Worm (Caenorhabditis elegans) whole organism, late embryonic: ENCODE measurements around the gene Y54G9A.5.
A peak's percentile ranks its signal among the peaks of the same experiment; 100 is the strongest.

Experiments used
- C08G9.2 ChIP-seq: sonication (generic microtip); optimal IDR thresholded peaks from 2 replicates; lab custom pipeline; 2016; ENCODE audit warnings: mild to moderate bottlenecking, missing genetic modification characterization, moderate library complexity, missing compliant biosample characterization
- C38D4.7 ChIP-seq: fragments of 200-800 bp; sonication (Bioruptor generic); optimal IDR thresholded peaks from 2 replicates; lab custom pipeline; 2018; ENCODE audit warnings: mild to moderate bottlenecking, missing genetic modification characterization, moderate library complexity, missing compliant biosample characterization
- K02D7.2 ChIP-seq: sonication (generic microtip); optimal IDR thresholded peaks from 2 replicates; lab custom pipeline; 2017; ENCODE audit warnings: mild to moderate bottlenecking, missing genetic modification characterization, missing compliant biosample characterization
- K09A11.1 ChIP-seq: sonication (generic microtip); optimal IDR thresholded peaks from 2 replicates; lab custom pipeline; 2017; ENCODE audit warnings: antibody characterized with exemption, mild to moderate bottlenecking, missing genetic modification characterization, missing compliant biosample characterization; ENCODE audit not compliant: insufficient read depth
- Y22D7AL.16 ChIP-seq: sonication (generic microtip); optimal IDR thresholded peaks from 2 replicates; lab custom pipeline; 2016; ENCODE audit warnings: missing genetic modification characterization, missing compliant biosample characterization
- ahr-1 ChIP-seq: sonication (generic microtip); optimal IDR thresholded peaks from 2 replicates; lab custom pipeline; 2016; ENCODE audit warnings: missing genetic modification characterization, missing compliant biosample characterization
- ceh-2 ChIP-seq: sonication (generic microtip); optimal IDR thresholded peaks from 2 replicates; lab custom pipeline; 2016; ENCODE audit warnings: missing genotype, missing genetic modification characterization, missing compliant biosample characterization
- ceh-22 ChIP-seq: sonication (generic microtip); optimal IDR thresholded peaks from 2 replicates; lab custom pipeline; 2017; ENCODE audit warnings: missing biosample characterization, missing genetic modification characterization
- ceh-31 ChIP-seq: sonication (generic microtip); optimal IDR thresholded peaks from 2 replicates; lab custom pipeline; 2016; ENCODE audit warnings: missing genetic modification characterization, missing compliant biosample characterization
- ceh-34 ChIP-seq: sonication (generic microtip); optimal IDR thresholded peaks from 2 replicates; lab custom pipeline; 2016; ENCODE audit warnings: mild to moderate bottlenecking, missing genetic modification characterization, missing compliant biosample characterization
- ceh-45 ChIP-seq: fragments of 200-800 bp; sonication (Bioruptor generic); IDR thresholded peaks from 2 replicates; pipeline ENCODE4 v1.3.6; 2022; ENCODE audit warnings: missing genetic modification reagents, missing genetic modification characterization, missing compliant biosample characterization
- ceh-48 ChIP-seq: sonication (generic microtip); optimal IDR thresholded peaks from 2 replicates; lab custom pipeline; 2016; ENCODE audit warnings: missing genetic modification characterization, inconsistent platforms, missing compliant biosample characterization
- ceh-9 ChIP-seq: sonication (generic microtip); optimal IDR thresholded peaks from 2 replicates; lab custom pipeline; 2016; ENCODE audit warnings: mild to moderate bottlenecking, missing genetic modification characterization, inconsistent platforms, missing compliant biosample characterization
- dmd-4 ChIP-seq: sonication (generic microtip); optimal IDR thresholded peaks from 2 replicates; lab custom pipeline; 2016; ENCODE audit warnings: borderline replicate concordance, missing genetic modification characterization, missing compliant biosample characterization
- elt-4 ChIP-seq: sonication (generic microtip); optimal IDR thresholded peaks from 2 replicates; lab custom pipeline; 2016; ENCODE audit warnings: missing genetic modification characterization, missing compliant biosample characterization
- ets-4 ChIP-seq: sonication (generic microtip); optimal IDR thresholded peaks from 2 replicates; lab custom pipeline; 2016; ENCODE audit warnings: missing genetic modification characterization, missing compliant biosample characterization
- fkh-6 ChIP-seq: sonication (generic microtip); optimal IDR thresholded peaks from 2 replicates; lab custom pipeline; 2016; ENCODE audit warnings: missing genetic modification characterization, missing compliant biosample characterization
- hlh-6 ChIP-seq: sonication (generic microtip); optimal IDR thresholded peaks from 2 replicates; lab custom pipeline; 2016; ENCODE audit warnings: missing genotype, missing genetic modification characterization, missing compliant biosample characterization
- lim-6 ChIP-seq: sonication (generic microtip); optimal IDR thresholded peaks from 2 replicates; lab custom pipeline; 2016; ENCODE audit warnings: missing genetic modification characterization, missing compliant biosample characterization
- lin-11 ChIP-seq: fragments of 200-800 bp; sonication (Bioruptor generic); optimal IDR thresholded peaks from 2 replicates; lab custom pipeline; 2018; ENCODE audit warnings: mild to moderate bottlenecking, missing genetic modification characterization, missing compliant biosample characterization
- mec-3 ChIP-seq: sonication (generic microtip); optimal IDR thresholded peaks from 2 replicates; lab custom pipeline; 2016; ENCODE audit warnings: borderline replicate concordance, missing genetic modification characterization, missing compliant biosample characterization
- nfya-1 ChIP-seq: sonication (generic microtip); optimal IDR thresholded peaks from 2 replicates; lab custom pipeline; 2017; ENCODE audit warnings: missing genetic modification characterization, mild to moderate bottlenecking, missing compliant biosample characterization, antibody characterized with exemption, moderate library complexity
- nhr-11 ChIP-seq: fragments of 150-350 bp; optimal IDR thresholded peaks from 2 replicates; lab custom pipeline; 2014; ENCODE audit warnings: missing biosample characterization, missing genetic modification characterization
- nhr-232 ChIP-seq: sonication (generic microtip); optimal IDR thresholded peaks from 2 replicates; lab custom pipeline; 2016; ENCODE audit warnings: missing genetic modification characterization, missing compliant biosample characterization
- odd-2 ChIP-seq: sonication (generic microtip); optimal IDR thresholded peaks from 2 replicates; lab custom pipeline; 2017; ENCODE audit warnings: antibody characterized with exemption, mild to moderate bottlenecking, missing genetic modification characterization, missing compliant biosample characterization
- pag-3 ChIP-seq: sonication (generic microtip); optimal IDR thresholded peaks from 2 replicates; lab custom pipeline; 2016; ENCODE audit warnings: missing compliant biosample characterization, missing genetic modification characterization, borderline replicate concordance
- pha-2 ChIP-seq: sonication (generic microtip); optimal IDR thresholded peaks from 2 replicates; lab custom pipeline; 2017; ENCODE audit warnings: mild to moderate bottlenecking, missing genetic modification characterization, missing compliant biosample characterization
- pha-4 ChIP-seq: fragments of 150-350 bp; optimal IDR thresholded peaks from 2 replicates; lab custom pipeline; 2018; ENCODE audit warnings: missing biosample characterization, missing genetic modification reagents, missing genetic modification characterization
- pros-1 ChIP-seq: fragments of 150-350 bp; optimal IDR thresholded peaks from 2 replicates; lab custom pipeline; 2014; ENCODE audit warnings: missing biosample characterization, missing genetic modification reagents, missing genetic modification characterization
- ref-2 ChIP-seq: sonication (generic microtip); optimal IDR thresholded peaks from 2 replicates; lab custom pipeline; 2016; ENCODE audit warnings: missing genetic modification characterization, missing compliant biosample characterization
- sdc-2 ChIP-seq: sonication (generic microtip); optimal IDR thresholded peaks from 2 replicates; lab custom pipeline; 2016; ENCODE audit warnings: missing genotype, missing genetic modification characterization, missing compliant biosample characterization
- sox-4 ChIP-seq: sonication (generic microtip); optimal IDR thresholded peaks from 2 replicates; lab custom pipeline; 2017; ENCODE audit warnings: mild to moderate bottlenecking, missing genetic modification characterization, inconsistent platforms, missing compliant biosample characterization
- syd-9 ChIP-seq: sonication (generic microtip); optimal IDR thresholded peaks from 2 replicates; lab custom pipeline; 2016; ENCODE audit warnings: mild to moderate bottlenecking, missing genetic modification characterization, moderate library complexity, missing compliant biosample characterization
- tbx-7 ChIP-seq: sonication (generic microtip); optimal IDR thresholded peaks from 2 replicates; lab custom pipeline; 2016; ENCODE audit warnings: missing genotype, missing genetic modification characterization, missing compliant biosample characterization
- ttx-3 ChIP-seq: sonication (generic microtip); optimal IDR thresholded peaks from 2 replicates; lab custom pipeline; 2016; ENCODE audit warnings: missing genetic modification reagents, missing genetic modification characterization, missing compliant biosample characterization
- unc-55 ChIP-seq: sonication (generic microtip); optimal IDR thresholded peaks from 2 replicates; lab custom pipeline; 2017; ENCODE audit warnings: missing biosample characterization, missing genetic modification reagents, missing genetic modification characterization
- unc-86 ChIP-seq: sonication (generic microtip); optimal IDR thresholded peaks from 2 replicates; lab custom pipeline; 2016; ENCODE audit warnings: missing genetic modification characterization, missing compliant biosample characterization
- zip-5 ChIP-seq: sonication (generic microtip); optimal IDR thresholded peaks from 2 replicates; lab custom pipeline; 2016; ENCODE audit warnings: missing genetic modification characterization, missing compliant biosample characterization

Gene Y54G9A.5

ce11 chrII:13678555-13679119, 44.2 kb upstream of the Y54G9A.5 start:
- no peak for TF ChIP-seq unc-55
- peak; percentile 10 for TF ChIP-seq ref-2 (tag; lab: Kevin White, UChicago)
- TF ChIP-seq, all 69 proteins: peak for 1

DNA sequence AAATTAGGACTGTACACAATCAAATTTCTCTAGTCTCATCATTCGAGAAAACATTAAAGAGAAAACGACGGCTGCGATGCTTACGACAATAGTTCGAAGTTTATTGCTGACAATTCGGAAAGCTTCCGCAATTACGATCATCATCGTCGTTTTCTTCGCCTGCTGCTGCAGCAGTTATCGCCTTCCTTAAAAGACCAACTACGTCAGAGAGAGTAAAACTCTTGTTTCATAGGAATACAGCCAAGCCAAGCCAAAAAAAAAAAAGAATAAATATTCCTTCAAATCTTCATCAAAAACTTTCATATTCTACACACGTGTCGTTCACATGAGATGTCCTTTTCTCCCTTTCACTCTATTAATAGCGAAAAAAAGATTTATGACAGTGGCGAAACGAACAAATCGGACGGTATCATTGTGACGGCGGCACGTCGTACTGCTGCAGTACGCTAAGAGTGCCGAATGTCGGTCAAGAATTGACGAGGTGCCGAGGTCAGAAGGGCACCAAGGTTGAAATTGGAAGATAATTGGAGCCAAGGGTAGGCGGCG, 43.0 kb upstream of the Y54G9A.5 start:
- TF ChIP-seq ceh-22 (tag; lab: Kevin White, UChicago) (no peak), nfya-1 (tag; lab: Kevin White, UChicago) (no peak), elt-4 (no peak), ceh-9 (no peak), ceh-34 (tag; lab: Kevin White, UChicago) (no peak)

DNA sequence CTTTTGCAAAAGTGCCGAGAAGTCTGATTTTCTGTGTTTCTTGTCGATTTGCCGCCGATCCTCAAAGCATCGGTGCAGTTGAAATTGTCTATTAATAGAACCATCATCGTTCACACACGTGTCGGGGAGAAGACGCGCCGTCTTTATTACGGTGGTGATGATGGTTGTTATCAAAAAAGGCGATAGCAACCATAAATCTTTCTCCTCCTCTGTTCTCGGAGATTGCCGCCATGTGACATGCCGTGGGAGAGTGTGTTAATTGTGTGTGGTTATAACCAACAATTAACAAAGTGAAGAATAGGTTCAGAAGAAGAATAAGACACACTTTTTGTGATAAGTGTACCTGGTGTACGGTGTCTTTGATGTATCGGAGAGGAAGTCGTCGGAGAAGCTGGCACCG, 41.7 kb upstream of the Y54G9A.5 start:
- TF ChIP-seq ceh-45 (GFP tag; lab: Robert Waterston, UW) (no peak), pag-3 (tag; lab: Kevin White, UChicago) (no peak), K09A11.1 (tag; lab: Kevin White, UChicago) (no peak), pha-4 (tag; lab: Kevin White, UChicago) (no peak), mec-3 (tag; lab: Kevin White, UChicago) (no peak), ceh-9 (no peak), nhr-11 (tag; lab: Kevin White, UChicago) (no peak), ceh-2 (tag; lab: Kevin White, UChicago) (no peak), odd-2 (tag; lab: Kevin White, UChicago) (no peak), elt-4 (no peak), ets-4 (no peak)

ce11 chrII:13685581-13685980, 37.2 kb upstream of the Y54G9A.5 start:
- TF ChIP-seq odd-2 (tag; lab: Kevin White, UChicago) (no peak), zip-5 (tag; lab: Kevin White, UChicago) (no peak), nhr-11 (tag; lab: Kevin White, UChicago) (no peak), C08G9.2 (tag; lab: Kevin White, UChicago) (no peak), syd-9 (tag; lab: Kevin White, UChicago) (no peak), sox-4 (tag; lab: Kevin White, UChicago) (no peak), pha-2 (no peak), sdc-2 (tag; lab: Kevin White, UChicago) (no peak), hlh-6 (tag; lab: Kevin White, UChicago) (no peak), ceh-2 (tag; lab: Kevin White, UChicago) (no peak), unc-86 (tag; lab: Kevin White, UChicago) (no peak), nhr-232 (tag; lab: Kevin White, UChicago) (no peak), pag-3 (tag; lab: Kevin White, UChicago) (no peak), ceh-45 (GFP tag; lab: Robert Waterston, UW) (no peak), tbx-7 (tag; lab: Kevin White, UChicago) (no peak)

DNA sequence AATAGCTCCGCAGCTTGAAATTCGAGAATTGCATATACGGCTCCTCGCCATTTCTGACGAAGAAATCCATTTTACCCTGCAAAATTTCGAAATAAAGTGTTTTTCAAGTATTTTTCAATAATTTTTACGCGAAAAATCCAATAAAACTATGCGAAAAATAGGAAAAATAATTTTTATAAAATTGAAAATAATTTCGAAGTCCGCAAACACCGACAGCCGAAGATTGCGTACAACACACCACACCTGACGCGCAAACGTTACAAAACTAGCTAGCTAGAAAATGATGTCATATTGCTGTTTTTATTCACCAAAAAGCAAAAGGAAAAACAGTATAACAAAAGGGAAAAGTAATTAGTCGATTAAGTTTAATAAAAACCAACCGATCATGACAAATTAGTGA, 28.1 kb upstream of the Y54G9A.5 start, which contains the start of gene rpoa-1:
Gene rpoa-1 (minus strand): TSS at position 84 of the 400 bp plus-strand sequence.
- TF ChIP-seq pha-2, result no peak
- peak; percentile 11 for TF ChIP-seq nfya-1 (tag; lab: Kevin White, UChicago)

- TF ChIP-seq dmd-4 (tag; lab: Kevin White, UChicago), result no peak
- no peak for TF ChIP-seq ttx-3 (tag; lab: Kevin White, UChicago)
- no peak for TF ChIP-seq sdc-2 (tag; lab: Kevin White, UChicago)
- no peak for TF ChIP-seq ceh-48 (tag; lab: Kevin White, UChicago)
- TF ChIP-seq ceh-34 (tag; lab: Kevin White, UChicago), result no peak
- TF ChIP-seq fkh-6 (tag; lab: Kevin White, UChicago), result no peak
- no peak for TF ChIP-seq Y22D7AL.16
- TF ChIP-seq K02D7.2, result no peak
- TF ChIP-seq lin-11 (tag; lab: Kevin White, UChicago), result no peak
- TF ChIP-seq pros-1, result no peak
- no peak for TF ChIP-seq hlh-6 (tag; lab: Kevin White, UChicago)
- TF ChIP-seq ceh-31 (tag; lab: Kevin White, UChicago), result no peak
- no peak for TF ChIP-seq lim-6
- TF ChIP-seq C38D4.7 (GFP tag; lab: Kevin White, UChicago), result no peak
- no peak for TF ChIP-seq ahr-1 (tag; lab: Kevin White, UChicago)
- TF ChIP-seq ceh-2 (tag; lab: Kevin White, UChicago), result no peak
Observed at ce11 chrII:13695343-13696332, 27.2 kb upstream of the Y54G9A.5 start, which contains the start of gene kqt-3. TSS of gene kqt-3 (plus strand) at chrII:13696282.
